Worm (Caenorhabditis elegans): Measurements from ENCODE around the gene C32C4.16.

Gene C32C4.16

ce11 chrV:10683458-10683857 is 36.1 kb downstream of the C32C4.16 start:
- TF ChIP-seq lin-13 (GFP tag; optimal IDR thresholded peaks at IDR 0.05) (no peak), sem-4 (tag; optimal IDR thresholded peaks at IDR 0.05) (no peak), sma-9 (GFP tag; optimal IDR thresholded peaks at IDR 0.05) (no peak), sma-9 (tag; optimal IDR thresholded peaks at IDR 0.05) (no peak), ztf-4 (tag; optimal IDR thresholded peaks at IDR 0.05) (no peak), unc-55 (GFP tag; optimal IDR thresholded peaks at IDR 0.05) (no peak), ztf-1 (GFP tag; conservative IDR thresholded peaks at IDR 0.05) (no peak), ztf-11 (tag; optimal IDR thresholded peaks at IDR 0.05) (no peak), egl-27 (tag; optimal IDR thresholded peaks at IDR 0.05) (no peak), sma-3 (GFP tag; optimal IDR thresholded peaks at IDR 0.05) (no peak), unc-62 (GFP tag; optimal IDR thresholded peaks at IDR 0.05) (no peak), snpc-4 (tag; optimal IDR thresholded peaks at IDR 0.05) (no peak), nhr-10 (tag; optimal IDR thresholded peaks at IDR 0.05) (no peak), peb-1 (tag; optimal IDR thresholded peaks at IDR 0.05) (no peak), nhr-12 (tag; optimal IDR thresholded peaks at IDR 0.05) (no peak), skn-1 (tag; optimal IDR thresholded peaks at IDR 0.05) (no peak)

DNA sequence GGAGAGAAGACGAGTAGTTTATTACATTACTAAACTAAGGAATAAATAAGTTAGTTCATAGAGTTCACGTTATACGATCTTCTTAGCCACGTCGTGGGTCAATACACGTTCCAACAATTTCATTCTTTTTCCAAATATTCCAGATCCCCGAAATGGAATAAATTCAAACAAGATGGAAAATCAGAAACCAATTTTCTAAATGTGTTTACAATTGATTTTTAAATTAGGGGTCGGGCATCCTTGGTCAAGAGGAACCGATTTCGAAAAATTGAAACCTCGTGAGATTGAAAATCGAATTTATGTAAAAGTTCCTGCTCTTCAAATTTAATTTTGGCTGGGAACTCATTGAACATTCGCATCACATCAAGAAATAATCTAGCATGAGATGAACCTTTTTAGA is 37.4 kb downstream of the C32C4.16 start:
- no peak for TF ChIP-seq unc-55 (GFP tag; optimal IDR thresholded peaks at IDR 0.05)
- no peak for TF ChIP-seq elt-1 (tag; optimal IDR thresholded peaks at IDR 0.05)
- no peak for TF ChIP-seq blmp-1 (tag; optimal IDR thresholded peaks at IDR 0.05; ENCODE audit: insufficient read depth)
- TF ChIP-seq nhr-21 (tag; optimal IDR thresholded peaks at IDR 0.05), result no peak
- TF ChIP-seq nhr-10 (tag; optimal IDR thresholded peaks at IDR 0.05), result no peak
- TF ChIP-seq dmd-4 (tag; optimal IDR thresholded peaks at IDR 0.05), result no peak
- TF ChIP-seq unc-39 (tag; optimal IDR thresholded peaks at IDR 0.05), result no peak
- no peak for TF ChIP-seq lin-39 (tag; optimal IDR thresholded peaks at IDR 0.05)
- no peak for TF ChIP-seq skn-1 (tag; optimal IDR thresholded peaks at IDR 0.05)
- no peak for TF ChIP-seq ama-1 (optimal IDR thresholded peaks at IDR 0.05)
- TF ChIP-seq zag-1 (tag; optimal IDR thresholded peaks at IDR 0.05), result no peak
- TF ChIP-seq egl-27 (tag; optimal IDR thresholded peaks at IDR 0.05), result no peak
- TF ChIP-seq elt-3 (tag; optimal IDR thresholded peaks at IDR 0.05), result no peak
- no peak for TF ChIP-seq nhr-129 (tag; optimal IDR thresholded peaks at IDR 0.05)
- TF ChIP-seq lin-13 (GFP tag; optimal IDR thresholded peaks at IDR 0.05), result no peak

DNA sequence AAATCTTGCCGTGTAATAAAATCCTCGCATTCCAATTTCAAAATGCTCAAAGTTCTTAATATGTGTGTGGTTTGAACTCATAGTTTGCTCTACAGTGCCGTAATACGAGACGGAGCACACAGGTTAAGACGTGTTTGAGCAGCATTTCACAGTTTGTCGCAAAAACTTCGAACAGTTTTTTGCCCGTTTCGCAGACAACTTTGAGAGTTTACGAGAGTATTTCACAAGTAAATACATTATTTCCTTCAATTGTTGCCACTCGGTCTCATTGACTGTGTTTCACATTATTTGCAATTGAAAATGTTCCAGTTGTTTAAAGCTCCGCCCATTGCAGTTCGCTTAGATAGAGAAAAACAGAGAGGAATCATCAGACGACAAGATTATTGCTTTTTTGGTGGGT is 40.2 kb downstream of the C32C4.16 start, which contains the start of gene F29F11.20:
F29F11.20 (plus strand) TSS at position 301 of the 400 bp plus-strand sequence.
- TF ChIP-seq F13H6.1 (tag; optimal IDR thresholded peaks at IDR 0.05), result peak; percentile 16
- no peak for TF ChIP-seq ama-1 (optimal IDR thresholded peaks at IDR 0.05)

ce11 chrV:10691313-10691712 is 44.0 kb downstream of the C32C4.16 start:
- TF ChIP-seq elt-3 (tag; optimal IDR thresholded peaks at IDR 0.05) (no peak), F13H6.1 (tag; optimal IDR thresholded peaks at IDR 0.05) (peak; percentile 53), ceh-16 (tag; optimal IDR thresholded peaks at IDR 0.05) (no peak), sma-9 (GFP tag; optimal IDR thresholded peaks at IDR 0.05) (peak; percentile 21), sma-9 (tag; optimal IDR thresholded peaks at IDR 0.05) (no peak), dmd-4 (tag; optimal IDR thresholded peaks at IDR 0.05) (no peak), nhr-129 (tag; optimal IDR thresholded peaks at IDR 0.05) (peak; percentile 42)

ce11 chrV:10693749-10694148 is 46.4 kb downstream of the C32C4.16 start:
- no peak for TF ChIP-seq lsy-2 (tag; optimal IDR thresholded peaks at IDR 0.05)
- no peak for TF ChIP-seq nhr-23 (tag; optimal IDR thresholded peaks at IDR 0.05)
- TF ChIP-seq skn-1 (tag; optimal IDR thresholded peaks at IDR 0.05), result no peak
- TF ChIP-seq unc-55 (GFP tag; optimal IDR thresholded peaks at IDR 0.05), result no peak
- TF ChIP-seq egl-27 (tag; optimal IDR thresholded peaks at IDR 0.05), result peak; percentile 23
- TF ChIP-seq peb-1 (tag; optimal IDR thresholded peaks at IDR 0.05), result no peak
- no peak for TF ChIP-seq unc-62 (GFP tag; optimal IDR thresholded peaks at IDR 0.05)
- TF ChIP-seq sem-4 (tag; optimal IDR thresholded peaks at IDR 0.05), result no peak
- TF ChIP-seq lin-11 (tag; optimal IDR thresholded peaks at IDR 0.05), result no peak
- no peak for TF ChIP-seq C34F6.9 (tag; optimal IDR thresholded peaks at IDR 0.05)
- no peak for TF ChIP-seq elt-1 (tag; optimal IDR thresholded peaks at IDR 0.05)
- TF ChIP-seq mbf-1 (tag; optimal IDR thresholded peaks at IDR 0.05), result no peak
- no peak for TF ChIP-seq nhr-12 (tag; optimal IDR thresholded peaks at IDR 0.05)
- TF ChIP-seq nhr-237 (tag; optimal IDR thresholded peaks at IDR 0.05), result no peak
- no peak for TF ChIP-seq lin-13 (GFP tag; optimal IDR thresholded peaks at IDR 0.05)
- TF ChIP-seq nhr-77 (tag; optimal IDR thresholded peaks at IDR 0.05), result no peak
- TF ChIP-seq mdl-1 (tag; optimal IDR thresholded peaks at IDR 0.05), result no peak
- no peak for TF ChIP-seq lin-39 (tag; optimal IDR thresholded peaks at IDR 0.05)
- TF ChIP-seq ztf-4 (tag; optimal IDR thresholded peaks at IDR 0.05), result no peak
- no peak for TF ChIP-seq nhr-21 (tag; optimal IDR thresholded peaks at IDR 0.05)
- TF ChIP-seq nhr-11 (tag; optimal IDR thresholded peaks at IDR 0.05), result no peak
- no peak for TF ChIP-seq elt-3 (tag; optimal IDR thresholded peaks at IDR 0.05)
- no peak for TF ChIP-seq unc-39 (tag; optimal IDR thresholded peaks at IDR 0.05)
- no peak for TF ChIP-seq blmp-1 (tag; optimal IDR thresholded peaks at IDR 0.05; ENCODE audit: insufficient read depth)
- no peak for TF ChIP-seq nhr-129 (tag; optimal IDR thresholded peaks at IDR 0.05)
- no peak for TF ChIP-seq snpc-4 (tag; optimal IDR thresholded peaks at IDR 0.05)
- peak; percentile 86 for TF ChIP-seq sma-9 (GFP tag; optimal IDR thresholded peaks at IDR 0.05)
- no peak for TF ChIP-seq sma-9 (tag; optimal IDR thresholded peaks at IDR 0.05)
- TF ChIP-seq F13H6.1 (tag; optimal IDR thresholded peaks at IDR 0.05), result peak; percentile 77
- TF ChIP-seq Y55F3AM.14 (GFP tag; optimal IDR thresholded peaks at IDR 0.05), result no peak
- no peak for TF ChIP-seq ceh-82 (tag; optimal IDR thresholded peaks at IDR 0.05)
- no peak for TF ChIP-seq nhr-10 (tag; optimal IDR thresholded peaks at IDR 0.05)
- peak; percentile 95 for TF ChIP-seq fos-1 (tag; optimal IDR thresholded peaks at IDR 0.05)
- TF ChIP-seq ztf-11 (tag; optimal IDR thresholded peaks at IDR 0.05), result no peak
- peak; percentile 47 for TF ChIP-seq crh-2 (tag; optimal IDR thresholded peaks at IDR 0.05)
- TF ChIP-seq dmd-4 (tag; optimal IDR thresholded peaks at IDR 0.05), result no peak
- no peak for TF ChIP-seq sma-3 (GFP tag; optimal IDR thresholded peaks at IDR 0.05)
- no peak for TF ChIP-seq ztf-1 (GFP tag; conservative IDR thresholded peaks at IDR 0.05)
- no peak for TF ChIP-seq ama-1 (optimal IDR thresholded peaks at IDR 0.05)

Measured in whole organism, L2 larva.